Worm (Caenorhabditis elegans): ENCODE measurements around the gene ddr-2.

DNA sequence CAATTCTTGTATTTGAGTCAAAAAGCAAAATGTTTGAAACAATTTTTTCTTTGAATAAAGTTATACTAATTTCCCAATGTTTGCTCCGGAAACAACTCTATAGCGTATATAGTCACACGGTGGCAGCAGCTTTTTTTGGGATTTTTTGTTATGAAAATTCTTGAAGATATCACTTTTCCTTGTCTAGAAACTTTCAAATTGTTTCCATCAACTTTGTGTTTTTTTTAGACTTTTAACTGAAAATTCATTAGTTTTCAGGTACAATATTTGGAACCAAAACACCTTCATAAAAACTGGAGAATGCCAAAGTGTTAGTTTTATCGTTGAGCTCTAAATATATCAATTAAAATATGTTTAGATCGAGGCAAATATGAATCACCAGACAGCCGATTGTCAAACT lies 42.5 kb upstream of the ddr-2 start, which contains the start of gene K09C4.7:
- TF ChIP-seq cey-2 (tag; optimal IDR thresholded peaks at IDR 0.05; ENCODE audit: borderline replicate concordance, insufficient read depth) (no peak), aly-2 (tag; optimal IDR thresholded peaks at IDR 0.05) (no peak), fos-1 (tag; optimal IDR thresholded peaks at IDR 0.05) (no peak), ces-1 (GFP tag; optimal IDR thresholded peaks at IDR 0.05) (no peak)

Measured in whole organism, L4 larva.